Fruit fly (Drosophila melanogaster) whole organism, wandering third instar larva: ENCODE measurements around the gene Dbp80.

ENCODE experiments used
- Abd-B ChIP-seq: fragments of >200 bp; optimal IDR thresholded peaks from 2 replicates; lab custom pipeline; 2017; ENCODE audit warnings: missing biosample characterization, missing genetic modification characterization
- Hnf4 ChIP-seq: fragments of 200-800 bp; sonication (Bioruptor generic); optimal IDR thresholded peaks from 2 replicates; lab custom pipeline; 2016; ENCODE audit warnings: missing biosample characterization, mild to moderate bottlenecking, missing genetic modification characterization
- Hr78 ChIP-seq: fragments of >200 bp; optimal IDR thresholded peaks from 2 replicates; lab custom pipeline; 2017; ENCODE audit warnings: missing biosample characterization, missing genetic modification characterization
- Jra ChIP-seq: sonication (Bioruptor generic); optimal IDR thresholded peaks from 2 replicates; lab custom pipeline; 2016; ENCODE audit warnings: missing biosample characterization, missing genetic modification characterization
- Myc ChIP-seq: fragments of >200 bp; optimal IDR thresholded peaks from 2 replicates; lab custom pipeline; 2017
- N ChIP-seq: fragments of >200 bp; optimal IDR thresholded peaks from 2 replicates; lab custom pipeline; 2018; ENCODE audit warnings: missing biosample characterization, missing external identifiers, missing genetic modification characterization
- Sp1 ChIP-seq: fragments of 200-800 bp; sonication (Bioruptor generic); optimal IDR thresholded peaks from 3 replicates; lab custom pipeline; 2019; ENCODE audit warnings: missing biosample characterization, mild to moderate bottlenecking, missing genetic modification characterization, moderate library complexity
- brk ChIP-seq: fragments of 200-800 bp; sonication (Bioruptor generic); optimal IDR thresholded peaks from 2 replicates; lab custom pipeline; 2016; ENCODE audit warnings: missing biosample characterization, mild to moderate bottlenecking, missing genetic modification characterization
- fru ChIP-seq: fragments of 200-800 bp; sonication (Bioruptor generic); optimal IDR thresholded peaks from 3 replicates; lab custom pipeline; 2016; ENCODE audit warnings: missing biosample characterization, mild to moderate bottlenecking, missing genetic modification characterization
- h ChIP-seq: fragments of 200-800 bp; sonication (Bioruptor generic); optimal IDR thresholded peaks from 3 replicates; lab custom pipeline; 2016; ENCODE audit warnings: missing biosample characterization, mild to moderate bottlenecking, missing genetic modification characterization
- jim ChIP-seq: fragments of 175-275, 200-325 bp; sonication (Bioruptor generic); optimal IDR thresholded peaks from 2 replicates; lab custom pipeline; 2016; ENCODE audit warnings: missing biosample characterization, mild to moderate bottlenecking, missing genetic modification characterization
- lola ChIP-seq: fragments of >200 bp; optimal IDR thresholded peaks from 2 replicates; lab custom pipeline; 2017; ENCODE audit warnings: missing biosample characterization, missing genetic modification characterization
- psq ChIP-seq: fragments of 200-800 bp; sonication (Bioruptor generic); optimal IDR thresholded peaks from 3 replicates; lab custom pipeline; 2017; ENCODE audit warnings: missing biosample characterization, mild to moderate bottlenecking, missing genetic modification characterization, moderate library complexity
- usp ChIP-seq: fragments of >200 bp; optimal IDR thresholded peaks from 2 replicates; lab custom pipeline; 2017; ENCODE audit warnings: missing biosample characterization, missing genetic modification characterization

DNA sequence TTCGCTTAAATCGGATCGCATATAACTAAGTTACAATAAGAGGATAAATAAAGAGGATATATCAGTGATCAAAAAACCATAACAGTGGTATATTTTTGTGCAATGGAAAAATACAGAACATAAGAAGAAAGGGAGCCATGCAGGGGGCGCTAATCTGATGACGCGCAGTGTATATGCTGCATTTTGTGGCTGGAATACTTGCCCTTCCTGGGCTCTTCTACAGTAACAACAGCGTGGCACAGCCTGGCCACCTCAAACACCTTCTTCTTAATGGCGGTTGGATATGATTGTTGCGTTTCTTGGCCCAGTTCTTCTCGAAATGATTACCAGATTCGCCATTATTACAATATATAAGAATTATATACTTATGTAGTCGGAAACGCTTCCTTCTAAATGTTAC lies 79.6 kb downstream of the Dbp80 start:
- TF ChIP-seq h (GFP tag; lab: Kevin White, UChicago) (no peak), Myc (lab: Kevin White, UChicago) (no peak), psq (GFP tag; lab: Kevin White, UChicago) (no peak), Hr78 (GFP tag; lab: Kevin White, UChicago) (no peak), lola (GFP tag; lab: Kevin White, UChicago) (no peak), usp (GFP tag; lab: Kevin White, UChicago) (no peak), N (GFP tag; lab: Kevin White, UChicago) (no peak), brk (no peak), Sp1 (no peak), Abd-B (GFP tag; lab: Kevin White, UChicago) (no peak), Hnf4 (GFP tag; lab: Kevin White, UChicago) (no peak), jim (GFP tag; lab: Kevin White, UChicago) (no peak), fru (GFP tag; lab: Kevin White, UChicago) (no peak), Jra (no peak)
